Fruit fly (Drosophila melanogaster): ENCODE data around the gene Eig71Ec.

- no peak for TF ChIP-seq CG7045 (GFP tag; optimal IDR thresholded peaks at IDR 0.05)
- no peak for TF ChIP-seq CG12768 (GFP tag; optimal IDR thresholded peaks at IDR 0.05)
- no peak for TF ChIP-seq CG11617 (GFP tag; optimal IDR thresholded peaks at IDR 0.05)
- TF ChIP-seq Mnt (GFP tag; optimal IDR thresholded peaks at IDR 0.05): no peak
- no peak for TF ChIP-seq kay (GFP tag; ENCODE audit: borderline replicate concordance)
- no peak for TF ChIP-seq CG33017 (tag; optimal IDR thresholded peaks at IDR 0.05)
- TF ChIP-seq bab1 (GFP tag; optimal IDR thresholded peaks at IDR 0.05): no peak
- no peak for TF ChIP-seq toe (GFP tag; optimal IDR thresholded peaks at IDR 0.05)
- TF ChIP-seq tj (GFP tag; optimal IDR thresholded peaks at IDR 0.05): no peak
Observed at dm6 chr3L:15661567-15661966, 9.5 kb upstream of the Eig71Ec start, which contains the start of gene CG43082.
